Worm (Caenorhabditis elegans): ENCODE results near the gene mdt-15.

DNA sequence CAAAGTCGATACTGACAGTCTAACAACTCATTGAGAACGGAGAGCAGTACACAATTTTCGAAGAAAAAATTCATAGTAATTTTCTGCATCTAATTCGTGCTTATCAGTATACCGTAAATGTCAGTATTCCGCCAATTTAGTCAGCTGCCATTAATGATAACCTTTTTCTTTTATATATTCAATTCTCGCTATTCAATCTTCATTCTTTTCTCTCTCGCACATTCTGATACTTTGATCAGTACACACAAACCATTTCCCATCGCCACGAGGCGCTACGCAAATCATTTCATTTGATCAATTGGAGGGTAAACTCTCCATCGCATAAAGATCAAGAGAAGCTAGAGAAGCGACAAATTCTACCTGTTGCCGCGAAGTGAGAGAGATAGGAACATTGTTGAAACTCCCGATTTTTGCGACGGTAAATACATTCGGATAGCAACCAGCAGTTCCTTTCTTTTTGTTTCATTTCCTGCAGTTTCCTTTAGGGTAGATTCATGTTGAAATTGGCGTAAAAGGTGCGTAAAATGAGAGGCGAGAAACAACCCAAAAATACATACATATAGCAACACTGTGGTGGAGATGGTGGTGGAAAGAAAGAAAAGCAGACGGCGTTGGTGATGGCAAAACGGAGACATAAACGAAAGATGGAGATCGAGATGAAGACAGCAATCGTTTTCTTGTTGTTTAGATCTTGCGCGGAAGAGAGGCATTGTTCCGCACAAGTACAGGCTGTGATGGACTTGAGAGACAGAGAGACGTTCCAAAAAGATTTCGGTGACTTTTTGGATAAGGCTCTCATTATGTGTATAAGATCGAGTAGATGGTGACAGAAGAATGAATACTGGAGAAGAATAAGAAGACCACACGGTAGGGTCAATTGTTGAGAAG lies 4.9 kb upstream of the mdt-15 start:
- TF ChIP-seq zfh-2 (GFP tag; conservative IDR thresholded peaks at IDR 0.05) (no peak), let-607 (tag; optimal IDR thresholded peaks at IDR 0.05) (peak in 1 of 2 experiments; percentile 64), Y53F4B.3 (GFP tag; IDR thresholded peaks at IDR 0.05) (no peak), repo-1 (tag; optimal IDR thresholded peaks at IDR 0.05) (no peak), ccch-3 (GFP tag; optimal IDR thresholded peaks at IDR 0.05) (no peak), ama-1 (optimal IDR thresholded peaks at IDR 0.05) (peak; percentile 77), ama-1 (GFP tag; optimal IDR thresholded peaks at IDR 0.05) (no peak), T07F8.4 (tag; optimal IDR thresholded peaks at IDR 0.05) (no peak), unc-130 (GFP tag; optimal IDR thresholded peaks at IDR 0.05) (no peak), ztf-22 (GFP tag; optimal IDR thresholded peaks at IDR 0.05) (no peak), nhr-179 (tag; optimal IDR thresholded peaks at IDR 0.05) (no peak), nhr-27 (tag; optimal IDR thresholded peaks at IDR 0.05) (no peak), bed-1 (GFP tag; IDR thresholded peaks at IDR 0.05) (no peak)

Measured in whole organism, young adult.